Fruit fly (Drosophila melanogaster) whole organism, embryonic: Measurements from ENCODE around the gene CG43059.
A peak's percentile ranks its signal among the peaks of the same experiment; 100 is the strongest.

ENCODE experiments used
- B-H2 ChIP-seq: fragments of 200-800 bp; sonication (Bioruptor generic); optimal IDR thresholded peaks from 2 replicates; lab custom pipeline; 2018; ENCODE audit warnings: missing biosample characterization, mild to moderate bottlenecking, missing genetic modification characterization
- CG10565 ChIP-seq: fragments of 200-800 bp; sonication (Bioruptor generic); optimal IDR thresholded peaks from 3 replicates; lab custom pipeline; 2016; ENCODE audit warnings: missing biosample characterization, mild to moderate bottlenecking, missing genetic modification characterization
- CG11398 ChIP-seq: fragments of 200-800 bp; sonication (Bioruptor generic); optimal IDR thresholded peaks from 2 replicates; lab custom pipeline; 2016; ENCODE audit warnings: missing biosample characterization, missing genetic modification characterization
- CG11456 ChIP-seq: fragments of 200-800 bp; sonication (Bioruptor generic); IDR thresholded peaks from 3 replicates; pipeline ENCODE4 v1.3.6; 2022; ENCODE audit warnings: missing biosample characterization, missing genetic modification characterization
- CG13123 ChIP-seq: fragments of 200-800 bp; sonication (Bioruptor generic); optimal IDR thresholded peaks from 2 replicates; lab custom pipeline; 2016; ENCODE audit warnings: missing biosample characterization, missing genetic modification characterization
- CG14441 ChIP-seq: fragments of 200-800 bp; sonication (Bioruptor generic); IDR thresholded peaks from 2 replicates; pipeline ENCODE4 v1.3.6; 2022; ENCODE audit warnings: missing biosample characterization, missing genetic modification characterization
- CG15479 ChIP-seq: fragments of 200-800 bp; sonication (Bioruptor generic); optimal IDR thresholded peaks from 3 replicates; lab custom pipeline; 2019; ENCODE audit warnings: missing biosample characterization, mild to moderate bottlenecking, missing genetic modification characterization, moderate library complexity
- CG17361 ChIP-seq: fragments of 200-800 bp; sonication (Bioruptor generic); IDR thresholded peaks from 3 replicates; pipeline ENCODE4 v1.3.6; 2022; ENCODE audit warnings: missing biosample characterization, missing genetic modification characterization
- CG18262 ChIP-seq: fragments of 200-800 bp; optimal IDR thresholded peaks from 3 replicates; lab custom pipeline; 2019; ENCODE audit warnings: missing biosample characterization, mild to moderate bottlenecking, missing genetic modification characterization, moderate library complexity
- CG2712 ChIP-seq: fragments of 200-800 bp; optimal IDR thresholded peaks from 3 replicates; lab custom pipeline; 2019; ENCODE audit warnings: missing biosample characterization, mild to moderate bottlenecking, missing genetic modification characterization, moderate library complexity
- CG6765 ChIP-seq: fragments of 200-800 bp; sonication (Bioruptor generic); optimal IDR thresholded peaks from 3 replicates; lab custom pipeline; 2017; ENCODE audit warnings: missing biosample characterization, mild to moderate bottlenecking, missing genetic modification characterization
- CG7556 ChIP-seq: fragments of 200-800 bp; sonication (Bioruptor generic); optimal IDR thresholded peaks from 2 replicates; lab custom pipeline; 2017; ENCODE audit warnings: missing biosample characterization, mild to moderate bottlenecking, missing genetic modification characterization
- D ChIP-seq, 2 experiments: fragments of 200-800 bp in 1 of 2; fragments of >200 bp in 1 of 2; sonication (Bioruptor generic) in 1 of 2; optimal IDR thresholded peaks; 2 replicates in 1 of 2; 3 replicates in 1 of 2; lab custom pipeline; 2017; ENCODE audit warnings: mild to moderate bottlenecking in 1 of 2, missing biosample characterization in 1 of 2, missing genetic modification characterization in 1 of 2, missing genetic modification reagents in 1 of 2
- D19A ChIP-seq: fragments of 200-800 bp; optimal IDR thresholded peaks from 3 replicates; lab custom pipeline; 2019; ENCODE audit warnings: missing biosample characterization, mild to moderate bottlenecking, missing genetic modification characterization, moderate library complexity
- Doc3 ChIP-seq: fragments of 200-800 bp; sonication (Bioruptor generic); IDR thresholded peaks from 3 replicates; pipeline ENCODE4 v1.3.6; 2022; ENCODE audit warnings: missing biosample characterization, missing genetic modification characterization; ENCODE audit not compliant: partially characterized antibody
- Fer3 ChIP-seq: fragments of 200-800 bp; sonication (Bioruptor generic); optimal IDR thresholded peaks from 2 replicates; lab custom pipeline; 2018; ENCODE audit warnings: missing biosample characterization, mild to moderate bottlenecking, missing genetic modification characterization, moderate library complexity
- GATAe ChIP-seq: fragments of 200-800 bp; sonication (Bioruptor generic); conservative IDR thresholded peaks from 2 replicates; pipeline ENCODE4 v1.3.6; 2022; ENCODE audit warnings: missing biosample characterization, missing genetic modification characterization
- HLHmδ ChIP-seq: fragments of 200-800 bp; sonication (Bioruptor generic); optimal IDR thresholded peaks from 2 replicates; lab custom pipeline; 2018; ENCODE audit warnings: missing biosample characterization, mild to moderate bottlenecking, missing genetic modification characterization, moderate library complexity
- Hr39 ChIP-seq: fragments of >200 bp; optimal IDR thresholded peaks from 2 replicates; lab custom pipeline; 2017
- MESR4 ChIP-seq: fragments of 200-800 bp; sonication (Bioruptor generic); optimal IDR thresholded peaks from 2 replicates; lab custom pipeline; 2018; ENCODE audit warnings: missing biosample characterization, mild to moderate bottlenecking, missing genetic modification characterization, moderate library complexity
- Mes4 ChIP-seq: fragments of 200-800 bp; sonication (Bioruptor generic); optimal IDR thresholded peaks from 2 replicates; lab custom pipeline; 2016; ENCODE audit warnings: missing biosample characterization, missing genetic modification characterization
- Rfx ChIP-seq: fragments of 200-800 bp; sonication (Bioruptor generic); IDR thresholded peaks from 2 replicates; pipeline ENCODE4 v1.3.6; 2022; ENCODE audit warnings: missing biosample characterization, missing genetic modification characterization
- Sin3A ChIP-seq: fragments of >200 bp; optimal IDR thresholded peaks from 2 replicates; lab custom pipeline; 2018
- Six4 ChIP-seq: fragments of 200-800 bp; sonication (Bioruptor generic); optimal IDR thresholded peaks from 2 replicates; lab custom pipeline; 2016; ENCODE audit warnings: missing biosample characterization, missing genetic modification characterization
- Ssrp ChIP-seq: fragments of 200-800 bp; sonication (Bioruptor generic); optimal IDR thresholded peaks from 2 replicates; lab custom pipeline; 2018; ENCODE audit warnings: missing biosample characterization, mild to moderate bottlenecking, missing genetic modification characterization, moderate library complexity
- Tbp ChIP-seq: fragments of >200 bp; optimal IDR thresholded peaks from 2 replicates; lab custom pipeline; 2018; ENCODE audit warnings: missing biosample characterization, missing genetic modification characterization
- amos ChIP-seq: fragments of 200-800 bp; sonication (Bioruptor generic); IDR thresholded peaks from 2 replicates; pipeline ENCODE4 v1.3.6; 2022; ENCODE audit warnings: missing biosample characterization, missing genetic modification characterization; ENCODE audit not compliant: partially characterized antibody
- ase ChIP-seq: fragments of 200-800 bp; sonication (Bioruptor generic); IDR thresholded peaks from 3 replicates; pipeline ENCODE4 v1.3.6; 2022; ENCODE audit warnings: missing biosample characterization, missing genetic modification characterization
- az2 ChIP-seq: fragments of 200-800 bp; sonication (Bioruptor generic); optimal IDR thresholded peaks from 3 replicates; lab custom pipeline; 2016; ENCODE audit warnings: missing biosample characterization, missing genetic modification characterization
- bowl ChIP-seq: fragments of 200-800 bp; sonication (Bioruptor generic); IDR thresholded peaks from 2 replicates; pipeline ENCODE4 v1.3.6; 2022; ENCODE audit warnings: missing biosample characterization, missing genetic modification characterization
- chinmo ChIP-seq: fragments of 200-800 bp; sonication (Bioruptor generic); IDR thresholded peaks from 4 replicates; pipeline ENCODE4 v1.3.6; 2022; ENCODE audit warnings: missing biosample characterization, missing genetic modification characterization; ENCODE audit not compliant: partially characterized antibody
- ci ChIP-seq: fragments of 200-800 bp; sonication (Bioruptor generic); IDR thresholded peaks from 3 replicates; pipeline ENCODE4 v1.3.6; 2022; ENCODE audit warnings: missing biosample characterization, missing genetic modification characterization
- crp ChIP-seq, 2 experiments: fragments of 200-800 bp; sonication (Bioruptor generic); optimal IDR thresholded peaks; 2 replicates in 1 of 2; 3 replicates in 1 of 2; lab custom pipeline; 2017; ENCODE audit warnings: missing biosample characterization in 2 of 2, missing genetic modification characterization in 2 of 2, mild to moderate bottlenecking in 1 of 2, moderate library complexity in 1 of 2
- en ChIP-seq: fragments of 200-800 bp; sonication (Bioruptor generic); optimal IDR thresholded peaks from 2 replicates; lab custom pipeline; 2016; ENCODE audit warnings: missing biosample characterization, missing genetic modification characterization
- esg ChIP-seq: fragments of 200-800 bp; sonication (Bioruptor generic); conservative IDR thresholded peaks from 2 replicates; pipeline ENCODE4 v1.3.6; 2022; ENCODE audit warnings: missing biosample characterization, missing genetic modification characterization
- fd102C ChIP-seq: fragments of 200-800 bp; sonication (Bioruptor generic); optimal IDR thresholded peaks from 2 replicates; lab custom pipeline; 2018; ENCODE audit warnings: missing biosample characterization, mild to moderate bottlenecking, missing genetic modification characterization, moderate library complexity
- gcm2 ChIP-seq: fragments of 200-800 bp; sonication (Bioruptor generic); optimal IDR thresholded peaks from 2 replicates; lab custom pipeline; 2016; ENCODE audit warnings: missing biosample characterization, missing genetic modification characterization
- h ChIP-seq: fragments of >200 bp; optimal IDR thresholded peaks from 2 replicates; lab custom pipeline; 2017
- hth ChIP-seq: fragments of >200 bp; optimal IDR thresholded peaks from 2 replicates; lab custom pipeline; 2017; ENCODE audit warnings: inconsistent platforms
- mam ChIP-seq: fragments of 200-800 bp; sonication (Bioruptor generic); optimal IDR thresholded peaks from 3 replicates; lab custom pipeline; 2016; ENCODE audit warnings: missing biosample characterization, missing genetic modification characterization
- mirr ChIP-seq: fragments of 200-800 bp; sonication (Bioruptor generic); optimal IDR thresholded peaks from 3 replicates; lab custom pipeline; 2018; ENCODE audit warnings: missing biosample characterization, mild to moderate bottlenecking, missing genetic modification characterization
- peb ChIP-seq: fragments of 200-800 bp; sonication (Bioruptor generic); IDR thresholded peaks from 2 replicates; pipeline ENCODE4 v1.3.6; 2022; ENCODE audit warnings: missing biosample characterization, missing genetic modification characterization
- pho ChIP-seq: fragments of 200-800 bp; sonication (Bioruptor generic); optimal IDR thresholded peaks from 2 replicates; lab custom pipeline; 2016; ENCODE audit warnings: missing biosample characterization, missing genetic modification characterization
- rib ChIP-seq: fragments of 200-800 bp; sonication (Bioruptor generic); IDR thresholded peaks from 2 replicates; pipeline ENCODE4 v1.3.6; 2022; ENCODE audit warnings: missing biosample characterization, missing genetic modification characterization
- run ChIP-seq: fragments of 200-800 bp; sonication (Bioruptor generic); optimal IDR thresholded peaks from 3 replicates; lab custom pipeline; 2018; ENCODE audit warnings: missing biosample characterization, mild to moderate bottlenecking, missing genetic modification characterization
- seq ChIP-seq: fragments of 200-800 bp; sonication (Bioruptor generic); IDR thresholded peaks from 2 replicates; pipeline ENCODE4 v1.3.6; 2022; ENCODE audit warnings: missing biosample characterization, missing genetic modification characterization
- shn ChIP-seq: fragments of 200-800 bp; sonication (Bioruptor generic); optimal IDR thresholded peaks from 3 replicates; lab custom pipeline; 2016; ENCODE audit warnings: missing biosample characterization, missing genetic modification characterization
- tgo ChIP-seq: fragments of 200-800 bp; sonication (Bioruptor generic); IDR thresholded peaks from 3 replicates; pipeline ENCODE4 v1.3.6; 2022; ENCODE audit warnings: missing biosample characterization, missing genetic modification characterization
- unpg ChIP-seq: fragments of 200-800 bp; sonication (Bioruptor generic); optimal IDR thresholded peaks from 3 replicates; lab custom pipeline; 2018; ENCODE audit warnings: missing biosample characterization, mild to moderate bottlenecking, missing genetic modification characterization, moderate library complexity
- z ChIP-seq: fragments of 200-800 bp; sonication (Bioruptor generic); IDR thresholded peaks from 3 replicates; pipeline ENCODE4 v1.3.6; 2022; ENCODE audit warnings: missing biosample characterization, missing genetic modification characterization

Gene CG43059

dm6 chr3L:8340264-8341095 lies 21.7 kb upstream of the CG43059 start, which contains the start of the genes Prim1 and CG7083 (continued):
- TF ChIP-seq Rfx (GFP tag; lab: Robert Waterston, UW): peak; percentile 51
- TF ChIP-seq hth (lab: Kevin White, UChicago): no peak
- peak; percentile 38 for TF ChIP-seq CG7556
- peak; percentile 32 for TF ChIP-seq en (GFP tag; lab: Kevin White, UChicago)
- TF ChIP-seq Doc3 (GFP tag; lab: Robert Waterston, UW): peak; percentile 34; the same call in 1 of the 3 replicates
- no peak for TF ChIP-seq HLHmδ (GFP tag; lab: Kevin White, UChicago)
- TF ChIP-seq Mes4 (GFP tag; lab: Kevin White, UChicago): peak; percentile 54
- peak; percentile 3 for TF ChIP-seq CG6765 (GFP tag; lab: Kevin White, UChicago)
- no peak for TF ChIP-seq CG10565
- peak; percentile 89 for TF ChIP-seq rib (GFP tag; lab: Robert Waterston, UW)
- peak; percentile 60; the same call in 2 of the 3 replicates for TF ChIP-seq CG17361
- TF ChIP-seq fd102C (GFP tag; lab: Kevin White, UChicago): no peak
- TF ChIP-seq crp (GFP tag; optimal IDR thresholded peaks at IDR 0.05; lab: Kevin White, UChicago): peak; percentile 93 to 97
- no peak; the same call in 1 of the 2 replicates for TF ChIP-seq GATAe
- TF ChIP-seq Ssrp (tag; lab: Kevin White, UChicago): peak; percentile 14
- peak; percentile 55 for TF ChIP-seq B-H2
- TF ChIP-seq CG11456 (GFP tag; lab: Robert Waterston, UW): 0 out of 3 replicates have a peak, but pooled peaks have one; percentile 8
- no peak for TF ChIP-seq peb (GFP tag; lab: Robert Waterston, UW)
- peak; percentile 47 for TF ChIP-seq shn (GFP tag; lab: Kevin White, UChicago)
- TF ChIP-seq Sin3A (lab: Kevin White, UChicago): peak; percentile 78
- TF ChIP-seq tgo (GFP tag; lab: Robert Waterston, UW): peak; percentile 30; the same call in 1 of the 3 replicates
- TF ChIP-seq CG14441 (GFP tag; lab: Robert Waterston, UW): no peak
- TF ChIP-seq Fer3: peak; percentile 32
- TF ChIP-seq D19A (tag; lab: Kevin White, UChicago): no peak
- TF ChIP-seq ase (GFP tag; lab: Robert Waterston, UW): no peak
- TF ChIP-seq seq (GFP tag; lab: Robert Waterston, UW): 0 out of 2 replicates have a peak, but pooled peaks have one; percentile 27
- TF ChIP-seq CG11398 (GFP tag; lab: Kevin White, UChicago): peak; percentile 11
- no peak for TF ChIP-seq gcm2
- TF ChIP-seq MESR4 (GFP tag; lab: Kevin White, UChicago): peak; percentile 54
- no peak for TF ChIP-seq chinmo (GFP tag; lab: Robert Waterston, UW)
- peak; percentile 69 for TF ChIP-seq mam (GFP tag; lab: Kevin White, UChicago)
- TF ChIP-seq Tbp: no peak
- peak; percentile 39 for TF ChIP-seq CG13123
- peak; percentile 60; the same call in 2 of the 3 replicates for TF ChIP-seq ci (GFP tag; lab: Robert Waterston, UW)
- peak; percentile 32 for TF ChIP-seq mirr
- no peak for TF ChIP-seq bowl (GFP tag; lab: Robert Waterston, UW)
- peak; percentile 33 for TF ChIP-seq CG15479 (GFP tag; lab: Kevin White, UChicago)
- peak; percentile 13; the same call in 1 of the 2 replicates for TF ChIP-seq amos (GFP tag; lab: Robert Waterston, UW)
- TF ChIP-seq CG18262 (tag; lab: Kevin White, UChicago): peak; percentile 47
- TF ChIP-seq Six4 (GFP tag; lab: Kevin White, UChicago): peak; percentile 46
- TF ChIP-seq unpg (GFP tag; lab: Kevin White, UChicago): peak; percentile 63
- no peak for TF ChIP-seq esg (GFP tag; lab: Robert Waterston, UW)
- no peak for TF ChIP-seq z
- TF ChIP-seq h (lab: Kevin White, UChicago): no peak
- TF ChIP-seq Hr39 (lab: Kevin White, UChicago): no peak
- TF ChIP-seq CG2712 (tag; lab: Kevin White, UChicago): peak; percentile 55
- TF ChIP-seq run (tag; lab: Kevin White, UChicago): no peak
- no peak for TF ChIP-seq D (optimal IDR thresholded peaks at IDR 0.05; lab: Kevin White, UChicago)
- peak; percentile 17 for TF ChIP-seq D (GFP tag; optimal IDR thresholded peaks at IDR 0.05; lab: Kevin White, UChicago)
- peak; percentile 63 for TF ChIP-seq az2 (GFP tag; lab: Kevin White, UChicago)
- peak; percentile 71 for TF ChIP-seq pho (GFP tag; lab: Kevin White, UChicago)
